Fruit fly (Drosophila melanogaster) whole organism, embryonic: ENCODE data around the gene Elo68alpha.

Experiments used
- Abd-B ChIP-seq: fragments of 200-800 bp; sonication (Bioruptor generic); optimal IDR thresholded peaks from 2 replicates; lab custom pipeline; 2018; ENCODE audit warnings: missing biosample characterization, mild to moderate bottlenecking, missing genetic modification characterization, moderate library complexity
- Antp ChIP-seq: fragments of 200-800 bp; sonication (Bioruptor generic); optimal IDR thresholded peaks from 3 replicates; lab custom pipeline; 2016; ENCODE audit warnings: missing biosample characterization, missing genetic modification characterization
- CG10431 ChIP-seq: fragments of 200-800 bp; sonication (Bioruptor generic); optimal IDR thresholded peaks from 3 replicates; lab custom pipeline; 2018; ENCODE audit warnings: missing biosample characterization, mild to moderate bottlenecking, missing genetic modification characterization
- CG10959 ChIP-seq: fragments of 200-800 bp; sonication (Bioruptor generic); IDR thresholded peaks from 2 replicates; pipeline ENCODE4 v1.3.6; 2022; ENCODE audit warnings: missing biosample characterization, missing genetic modification characterization
- CG11093 ChIP-seq: fragments of 200-800 bp; sonication (Bioruptor generic); IDR thresholded peaks from 3 replicates; pipeline ENCODE4 v1.3.6; 2022; ENCODE audit warnings: missing biosample characterization, missing genetic modification characterization
- CG12071 ChIP-seq: fragments of 200-800 bp; sonication (Bioruptor generic); optimal IDR thresholded peaks from 3 replicates; lab custom pipeline; 2018; ENCODE audit warnings: missing biosample characterization, mild to moderate bottlenecking, missing genetic modification characterization
- CG12219 ChIP-seq: fragments of 200-800 bp; sonication (Bioruptor generic); optimal IDR thresholded peaks from 3 replicates; lab custom pipeline; 2018; ENCODE audit warnings: missing biosample characterization, mild to moderate bottlenecking, missing genetic modification characterization
- CG13123 ChIP-seq: fragments of 200-800 bp; sonication (Bioruptor generic); optimal IDR thresholded peaks from 2 replicates; lab custom pipeline; 2016; ENCODE audit warnings: missing biosample characterization, missing genetic modification characterization
- CG13775 ChIP-seq: fragments of 200-800 bp; sonication (Bioruptor generic); optimal IDR thresholded peaks from 3 replicates; lab custom pipeline; 2017; ENCODE audit warnings: missing biosample characterization, mild to moderate bottlenecking, missing genetic modification characterization
- CG14860 ChIP-seq: fragments of 200-800 bp; sonication (Bioruptor generic); IDR thresholded peaks from 3 replicates; pipeline ENCODE4 v1.3.6; 2022; ENCODE audit warnings: missing biosample characterization, missing genetic modification characterization; ENCODE audit not compliant: partially characterized antibody
- CG1647 ChIP-seq: fragments of 200-800 bp; sonication (Bioruptor generic); optimal IDR thresholded peaks from 3 replicates; lab custom pipeline; 2016; ENCODE audit warnings: missing biosample characterization, missing genetic modification characterization
- CG16779 ChIP-seq: fragments of 200-800 bp; sonication (Bioruptor generic); IDR thresholded peaks from 2 replicates; pipeline ENCODE4 v1.3.6; 2022; ENCODE audit warnings: missing biosample characterization, missing genetic modification characterization
- CG17612 ChIP-seq: fragments of 200-800 bp; sonication (Bioruptor generic); IDR thresholded peaks from 2 replicates; pipeline ENCODE4 v1.3.6; 2022; ENCODE audit warnings: missing biosample characterization, missing genetic modification characterization
- CG17802 ChIP-seq: fragments of 200-800 bp; sonication (Bioruptor generic); optimal IDR thresholded peaks from 2 replicates; lab custom pipeline; 2018; ENCODE audit warnings: missing biosample characterization, mild to moderate bottlenecking, missing genetic modification characterization, moderate library complexity
- CG18619 ChIP-seq: fragments of 200-800 bp; sonication (Bioruptor generic); optimal IDR thresholded peaks from 3 replicates; lab custom pipeline; 2017; ENCODE audit warnings: missing biosample characterization, mild to moderate bottlenecking, missing genetic modification characterization
- CG2199 ChIP-seq: fragments of 200-800 bp; sonication (Bioruptor generic); IDR thresholded peaks from 3 replicates; pipeline ENCODE4 v1.3.6; 2022; ENCODE audit warnings: missing biosample characterization, missing genetic modification characterization
- CG43689 ChIP-seq: fragments of 200-800 bp; sonication (Bioruptor generic); IDR thresholded peaks from 2 replicates; pipeline ENCODE4 v1.3.6; 2022; ENCODE audit warnings: missing biosample characterization, missing genetic modification characterization
- CG4820 ChIP-seq: fragments of 200-800 bp; sonication (Bioruptor generic); optimal IDR thresholded peaks from 3 replicates; lab custom pipeline; 2016; ENCODE audit warnings: missing biosample characterization, missing genetic modification characterization
- CG6272 ChIP-seq: fragments of 200-800 bp; sonication (Bioruptor generic); IDR thresholded peaks from 2 replicates; pipeline ENCODE4 v1.3.6; 2022; ENCODE audit warnings: missing biosample characterization, missing genetic modification characterization
- CG6689 ChIP-seq: fragments of 200-800 bp; sonication (Bioruptor generic); IDR thresholded peaks from 2 replicates; pipeline ENCODE4 v1.3.6; 2022; ENCODE audit warnings: missing biosample characterization, missing genetic modification characterization
- CG7556 ChIP-seq: fragments of 200-800 bp; sonication (Bioruptor generic); optimal IDR thresholded peaks from 2 replicates; lab custom pipeline; 2017; ENCODE audit warnings: missing biosample characterization, mild to moderate bottlenecking, missing genetic modification characterization
- CTCF ChIP-seq: fragments of 200-800 bp; sonication (Bioruptor generic); optimal IDR thresholded peaks from 2 replicates; lab custom pipeline; 2017; ENCODE audit warnings: missing biosample characterization, mild to moderate bottlenecking, missing genetic modification characterization, moderate library complexity
- CkIIα-i1 ChIP-seq: fragments of 200-800 bp; sonication (Bioruptor generic); IDR thresholded peaks from 2 replicates; pipeline ENCODE4 v1.3.6; 2022; ENCODE audit warnings: missing biosample characterization, missing genetic modification characterization
- D ChIP-seq, 2 experiments: fragments of 200-800 bp in 1 of 2; fragments of >200 bp in 1 of 2; sonication (Bioruptor generic) in 1 of 2; optimal IDR thresholded peaks; 2 replicates in 1 of 2; 3 replicates in 1 of 2; lab custom pipeline; 2017; ENCODE audit warnings: mild to moderate bottlenecking in 1 of 2, missing biosample characterization in 1 of 2, missing genetic modification characterization in 1 of 2, missing genetic modification reagents in 1 of 2
- Deaf1 ChIP-seq: fragments of 200-800 bp; optimal IDR thresholded peaks from 3 replicates; lab custom pipeline; 2019; ENCODE audit warnings: missing biosample characterization, mild to moderate bottlenecking, missing genetic modification characterization, moderate library complexity
- Dip3 ChIP-seq: fragments of 200-800 bp; sonication (Bioruptor generic); optimal IDR thresholded peaks from 3 replicates; lab custom pipeline; 2016; ENCODE audit warnings: missing biosample characterization, missing genetic modification characterization
- Ets65A ChIP-seq: fragments of 200-800 bp; sonication (Bioruptor generic); peaks from one replicate; lab custom pipeline; 2016; ENCODE audit warnings: missing biosample characterization, missing genetic modification characterization
- Mes4 ChIP-seq: fragments of 200-800 bp; sonication (Bioruptor generic); optimal IDR thresholded peaks from 2 replicates; lab custom pipeline; 2016; ENCODE audit warnings: missing biosample characterization, missing genetic modification characterization
- NK7.1 ChIP-seq: fragments of 200-800 bp; sonication (Bioruptor generic); optimal IDR thresholded peaks from 3 replicates; lab custom pipeline; 2016; ENCODE audit warnings: missing biosample characterization, missing genetic modification characterization
- Rfx ChIP-seq: fragments of 200-800 bp; sonication (Bioruptor generic); IDR thresholded peaks from 2 replicates; pipeline ENCODE4 v1.3.6; 2022; ENCODE audit warnings: missing biosample characterization, missing genetic modification characterization
- Stat92E ChIP-seq, 3 experiments: fragments of >200 bp in 2 of 3; fragments of 200-800 bp in 1 of 3; sonication (Bioruptor generic) in 1 of 3; optimal IDR thresholded peaks; 2 replicates each; lab custom pipeline; 2017 to 2019; ENCODE audit warnings: missing biosample characterization in 3 of 3, missing genetic modification characterization in 3 of 3, mild to moderate bottlenecking in 1 of 3, moderate library complexity in 1 of 3
- cato ChIP-seq: fragments of 200-800 bp; sonication (Bioruptor generic); optimal IDR thresholded peaks from 2 replicates; lab custom pipeline; 2016; ENCODE audit warnings: missing biosample characterization, missing genetic modification characterization, borderline replicate concordance
- crp ChIP-seq, 2 experiments: fragments of 200-800 bp; sonication (Bioruptor generic); optimal IDR thresholded peaks; 2 replicates in 1 of 2; 3 replicates in 1 of 2; lab custom pipeline; 2017; ENCODE audit warnings: missing biosample characterization in 2 of 2, missing genetic modification characterization in 2 of 2, mild to moderate bottlenecking in 1 of 2, moderate library complexity in 1 of 2
- esg ChIP-seq: fragments of 200-800 bp; sonication (Bioruptor generic); conservative IDR thresholded peaks from 2 replicates; pipeline ENCODE4 v1.3.6; 2022; ENCODE audit warnings: missing biosample characterization, missing genetic modification characterization
- gsb-n ChIP-seq: fragments of 200-800 bp; sonication (Bioruptor generic); optimal IDR thresholded peaks from 3 replicates; lab custom pipeline; 2018; ENCODE audit warnings: missing biosample characterization, mild to moderate bottlenecking, missing genetic modification characterization
- onecut ChIP-seq: fragments of 200-800 bp; sonication (Bioruptor generic); IDR thresholded peaks from 2 replicates; pipeline ENCODE4 v1.3.6; 2022; ENCODE audit warnings: missing biosample characterization, missing genetic modification characterization
- pan ChIP-seq, 4 experiments: fragments of >200 bp in 3 of 4; fragments of 200-800 bp in 1 of 4; sonication (Bioruptor generic) in 1 of 4; optimal IDR thresholded peaks in 3 of 4; IDR thresholded peaks in 1 of 4; 2 replicates each; pipeline versions ENCODE4 v1.3.6 to Lab custom; 2017 to 2022; ENCODE audit warnings: missing biosample characterization in 2 of 4, missing genetic modification characterization in 2 of 4, mixed read lengths in 1 of 4
- run ChIP-seq: fragments of 200-800 bp; sonication (Bioruptor generic); optimal IDR thresholded peaks from 3 replicates; lab custom pipeline; 2018; ENCODE audit warnings: missing biosample characterization, mild to moderate bottlenecking, missing genetic modification characterization
- schlank ChIP-seq: fragments of 200-800 bp; sonication (Bioruptor generic); optimal IDR thresholded peaks from 2 replicates; lab custom pipeline; 2018; ENCODE audit warnings: missing biosample characterization, mild to moderate bottlenecking, missing genetic modification characterization
- sens ChIP-seq: fragments of 200-800 bp; sonication (Bioruptor generic); peaks from one replicate; lab custom pipeline; 2016; ENCODE audit warnings: missing biosample characterization, missing genetic modification characterization
- slp2 ChIP-seq: fragments of 200-800 bp; sonication (Bioruptor generic); optimal IDR thresholded peaks from 2 replicates; lab custom pipeline; 2016; ENCODE audit warnings: missing biosample characterization, missing genetic modification characterization
- so ChIP-seq: fragments of 200-800 bp; sonication (Bioruptor generic); IDR thresholded peaks from 3 replicates; pipeline ENCODE4 v1.3.6; 2022; ENCODE audit warnings: missing biosample characterization, missing genetic modification characterization
- sug ChIP-seq: fragments of 200-800 bp; optimal IDR thresholded peaks from 2 replicates; lab custom pipeline; 2019; ENCODE audit warnings: missing biosample characterization, mild to moderate bottlenecking, missing genetic modification characterization, moderate library complexity
- tna ChIP-seq: fragments of 200-800 bp; sonication (Bioruptor generic); IDR thresholded peaks from 2 replicates; pipeline ENCODE4 v1.3.6; 2022; ENCODE audit warnings: missing biosample characterization, missing genetic modification characterization; ENCODE audit not compliant: partially characterized antibody
- trem ChIP-seq: fragments of 200-800 bp; optimal IDR thresholded peaks from 3 replicates; lab custom pipeline; 2019; ENCODE audit warnings: missing biosample characterization, mild to moderate bottlenecking, missing genetic modification characterization, moderate library complexity
- twi ChIP-seq: fragments of 200-800 bp; optimal IDR thresholded peaks from 2 replicates; lab custom pipeline; 2019; ENCODE audit warnings: missing biosample characterization, mild to moderate bottlenecking, missing genetic modification characterization, moderate library complexity
- zen ChIP-seq: fragments of 200-800 bp; sonication (Bioruptor generic); optimal IDR thresholded peaks from 3 replicates; lab custom pipeline; 2018; ENCODE audit warnings: missing biosample characterization, mild to moderate bottlenecking, missing genetic modification characterization, moderate library complexity
- zf30C ChIP-seq: fragments of 200-800 bp; sonication (Bioruptor generic); optimal IDR thresholded peaks from 3 replicates; lab custom pipeline; 2018; ENCODE audit warnings: missing biosample characterization, mild to moderate bottlenecking, missing genetic modification characterization

Gene Elo68alpha

DNA sequence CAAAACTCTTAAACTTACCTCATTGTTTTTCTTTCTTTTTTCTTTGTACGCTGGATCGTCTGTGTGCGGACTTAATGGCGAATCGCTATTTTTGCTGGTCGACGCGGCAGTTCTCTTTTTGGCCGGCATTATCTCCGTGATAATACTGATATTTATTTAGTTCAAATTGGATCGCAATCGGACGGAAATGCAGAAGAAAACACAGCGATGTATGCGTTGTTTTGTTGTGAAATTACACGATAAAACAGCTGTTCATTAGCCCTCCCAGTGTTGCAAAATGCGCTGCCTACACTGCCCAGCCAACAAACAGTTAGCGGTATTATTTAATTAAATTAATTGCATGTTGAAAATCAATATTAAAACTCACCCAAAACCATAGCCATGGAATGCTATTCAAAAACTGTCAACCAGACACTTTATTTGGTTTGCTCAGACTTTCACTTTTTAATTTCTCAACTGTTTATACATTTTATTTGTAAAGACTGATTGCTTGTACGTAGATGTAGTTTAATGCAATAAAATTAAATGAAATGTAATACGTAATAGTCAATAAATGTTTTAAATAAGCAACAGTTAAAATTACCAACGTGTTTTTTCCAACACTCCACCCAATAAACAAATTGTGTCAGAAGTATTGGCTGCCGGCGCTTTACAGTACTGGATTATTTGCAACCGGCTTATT lies 4.7 kb downstream of the Elo68alpha start, which contains the start of the genes Irbp18 and APP-BP1 (continued):
- TF ChIP-seq CG16779 (GFP tag; lab: Robert Waterston, UW) (0 out of 2 replicates have a peak, but pooled peaks have one; percentile 41), Mes4 (GFP tag; lab: Kevin White, UChicago) (peak; percentile 90), CG7556 (GFP tag; lab: Kevin White, UChicago) (peak; percentile 96), onecut (GFP tag; lab: Robert Waterston, UW) (peak; percentile 65), CG14860 (GFP tag; lab: Robert Waterston, UW) (no peak), CG6272 (GFP tag; lab: Robert Waterston, UW) (peak; percentile 92), esg (peak; percentile 83), Rfx (GFP tag; lab: Robert Waterston, UW) (peak; percentile 90), trem (tag; lab: Kevin White, UChicago) (peak; percentile 84), CG17612 (GFP tag; lab: Robert Waterston, UW) (peak; percentile 72), CG4820 (GFP tag; lab: Kevin White, UChicago) (peak; percentile 93), sug (tag; lab: Kevin White, UChicago) (peak; percentile 89), tna (GFP tag; lab: Robert Waterston, UW) (no peak), zen (tag; lab: Kevin White, UChicago) (peak; percentile 85), Ets65A (GFP tag; lab: Kevin White, UChicago) (peak; percentile 99), CG10959 (GFP tag; lab: Robert Waterston, UW) (peak; percentile 59; the same call in 1 of the 2 replicates), NK7.1 (peak; percentile 87), zf30C (GFP tag; lab: Kevin White, UChicago) (peak; percentile 25), CG17802 (peak; percentile 71), Antp (GFP tag; lab: Kevin White, UChicago) (peak; percentile 86), twi (tag; lab: Kevin White, UChicago) (peak; percentile 77), schlank (peak; percentile 90), CG12071 (GFP tag; lab: Kevin White, UChicago) (peak; percentile 83), CG18619 (GFP tag; lab: Kevin White, UChicago) (peak; percentile 95), Stat92E (GFP tag; optimal IDR thresholded peaks at IDR 0.05; lab: Kevin White, UChicago) (peak in 1 of 3 experiments; percentile 30), CG6689 (peak; percentile 91), CG1647 (GFP tag; lab: Kevin White, UChicago) (peak; percentile 91), pan (optimal IDR thresholded peaks at IDR 0.05; lab: Kevin White, UChicago) (no peak), pan (GFP tag; optimal IDR thresholded peaks at IDR 0.05 in 1 of 2, IDR thresholded peaks at IDR 0.05 in 1 of 2) (peak in 1 of 2 experiments; percentile 92), CkIIα-i1 (GFP tag; lab: Robert Waterston, UW) (0 out of 2 replicates have a peak, but pooled peaks have one; percentile 31), CG13123 (GFP tag; lab: Kevin White, UChicago) (peak; percentile 84), CG43689 (GFP tag; lab: Robert Waterston, UW) (peak; percentile 44; the same call in 1 of the 2 replicates), sens (peak; percentile 99), slp2 (GFP tag; lab: Kevin White, UChicago) (peak; percentile 95), run (tag; lab: Kevin White, UChicago) (peak; percentile 58), CG11093 (GFP tag; lab: Robert Waterston, UW) (peak; percentile 71; the same call in 1 of the 3 replicates), gsb-n (tag; lab: Kevin White, UChicago) (peak; percentile 89), crp (GFP tag; optimal IDR thresholded peaks at IDR 0.05; lab: Kevin White, UChicago) (peak; percentile 92 to 95), cato (GFP tag; lab: Kevin White, UChicago) (peak; percentile 91), CG13775 (peak; percentile 96), Deaf1 (tag; lab: Kevin White, UChicago) (peak; percentile 74), CTCF (peak; percentile 50), CG12219 (GFP tag; lab: Kevin White, UChicago) (peak; percentile 91), D (optimal IDR thresholded peaks at IDR 0.05; lab: Kevin White, UChicago) (no peak), D (GFP tag; optimal IDR thresholded peaks at IDR 0.05; lab: Kevin White, UChicago) (peak; percentile 92), CG2199 (0 out of 3 replicates have a peak, but pooled peaks have one; percentile 43), Dip3 (peak; percentile 96), Abd-B (peak; percentile 94), CG10431 (GFP tag; lab: Kevin White, UChicago) (peak; percentile 78), so (GFP tag; lab: Robert Waterston, UW) (peak; percentile 91)
